Fruit fly (Drosophila melanogaster) whole organism, embryonic: ENCODE measurements around the gene RhoBTB.

Source experiments
- Abd-B ChIP-seq: fragments of 200-800 bp; sonication (Bioruptor generic); optimal IDR thresholded peaks from 2 replicates; lab custom pipeline; 2018; ENCODE audit warnings: missing biosample characterization, mild to moderate bottlenecking, missing genetic modification characterization, moderate library complexity
- Bdp1 ChIP-seq: fragments of 200-800 bp; sonication (Bioruptor generic); optimal IDR thresholded peaks from 3 replicates; lab custom pipeline; 2016; ENCODE audit warnings: missing biosample characterization, missing genetic modification characterization
- CG10654 ChIP-seq: fragments of 200-800 bp; sonication (Bioruptor generic); optimal IDR thresholded peaks from 2 replicates; lab custom pipeline; 2016; ENCODE audit warnings: missing biosample characterization, missing genetic modification characterization
- CG11085 ChIP-seq: fragments of 200-800 bp; sonication (Bioruptor generic); IDR thresholded peaks from 2 replicates; pipeline ENCODE4 v1.3.6; 2022; ENCODE audit warnings: missing biosample characterization, missing genetic modification characterization
- CG11723 ChIP-seq: fragments of 200-800 bp; sonication (Bioruptor generic); optimal IDR thresholded peaks from 2 replicates; lab custom pipeline; 2017; ENCODE audit warnings: missing biosample characterization, mild to moderate bottlenecking, missing genetic modification characterization
- CG15514 ChIP-seq: fragments of 200-800 bp; sonication (Bioruptor generic); optimal IDR thresholded peaks from 3 replicates; lab custom pipeline; 2017; ENCODE audit warnings: missing biosample characterization, missing genetic modification characterization, mild to moderate bottlenecking, moderate library complexity, missing genetic modification reagents
- CG2120 ChIP-seq: fragments of 200-800 bp; sonication (Bioruptor generic); optimal IDR thresholded peaks from 3 replicates; lab custom pipeline; 2016; ENCODE audit warnings: missing biosample characterization, missing genetic modification characterization
- CG2712 ChIP-seq: fragments of 200-800 bp; optimal IDR thresholded peaks from 3 replicates; lab custom pipeline; 2019; ENCODE audit warnings: missing biosample characterization, mild to moderate bottlenecking, missing genetic modification characterization, moderate library complexity
- CG34224 ChIP-seq: fragments of 200-800 bp; sonication (Bioruptor generic); IDR thresholded peaks from 3 replicates; pipeline ENCODE4 v1.3.6; 2022; ENCODE audit warnings: missing biosample characterization, missing genetic modification characterization; ENCODE audit not compliant: partially characterized antibody
- CG34422 ChIP-seq: fragments of 200-800 bp; sonication (Bioruptor generic); IDR thresholded peaks from 3 replicates; pipeline ENCODE4 v1.3.6; 2022; ENCODE audit warnings: missing biosample characterization, missing genetic modification characterization
- CG4730 ChIP-seq: fragments of 200-800 bp; sonication (Bioruptor generic); IDR thresholded peaks from 2 replicates; pipeline ENCODE4 v1.3.6; 2022; ENCODE audit warnings: missing biosample characterization, missing genetic modification characterization
- CG4820 ChIP-seq: fragments of 200-800 bp; sonication (Bioruptor generic); optimal IDR thresholded peaks from 3 replicates; lab custom pipeline; 2016; ENCODE audit warnings: missing biosample characterization, missing genetic modification characterization
- CG5953 ChIP-seq: fragments of 200-800 bp; sonication (Bioruptor generic); IDR thresholded peaks from 2 replicates; pipeline ENCODE4 v1.3.6; 2022; ENCODE audit warnings: missing biosample characterization, missing genetic modification characterization
- CG6689 ChIP-seq: fragments of 200-800 bp; sonication (Bioruptor generic); IDR thresholded peaks from 2 replicates; pipeline ENCODE4 v1.3.6; 2022; ENCODE audit warnings: missing biosample characterization, missing genetic modification characterization
- CG8924 ChIP-seq: fragments of 200-800 bp; optimal IDR thresholded peaks from 3 replicates; lab custom pipeline; 2019; ENCODE audit warnings: missing biosample characterization, mild to moderate bottlenecking, missing genetic modification characterization, moderate library complexity
- CrebB ChIP-seq: fragments of 200-800 bp; sonication (Bioruptor generic); optimal IDR thresholded peaks from 3 replicates; lab custom pipeline; 2018; ENCODE audit warnings: missing biosample characterization, mild to moderate bottlenecking, missing genetic modification characterization
- H2.0 ChIP-seq: fragments of 200-800 bp; sonication (Bioruptor generic); IDR thresholded peaks from 2 replicates; pipeline ENCODE4 v1.3.6; 2022; ENCODE audit warnings: missing biosample characterization, missing genetic modification characterization
- HHEX ChIP-seq: fragments of 200-800 bp; sonication (Bioruptor generic); optimal IDR thresholded peaks from 3 replicates; lab custom pipeline; 2017; ENCODE audit warnings: missing biosample characterization, mild to moderate bottlenecking, missing genetic modification characterization, missing genetic modification reagents
- Kr ChIP-seq: fragments of 200-800 bp; sonication (Bioruptor generic); optimal IDR thresholded peaks from 2 replicates; lab custom pipeline; 2017; ENCODE audit warnings: missing biosample characterization, mild to moderate bottlenecking, missing genetic modification characterization
- NK7.1 ChIP-seq: fragments of 200-800 bp; sonication (Bioruptor generic); optimal IDR thresholded peaks from 3 replicates; lab custom pipeline; 2016; ENCODE audit warnings: missing biosample characterization, missing genetic modification characterization
- Neu2 ChIP-seq: fragments of 200-800 bp; sonication (Bioruptor generic); optimal IDR thresholded peaks from 3 replicates; lab custom pipeline; 2016; ENCODE audit warnings: missing biosample characterization, missing genetic modification characterization, borderline replicate concordance
- Rx ChIP-seq: fragments of 200-800 bp; sonication (Bioruptor generic); IDR thresholded peaks from 2 replicates; pipeline ENCODE4 v1.3.6; 2022; ENCODE audit warnings: missing biosample characterization, missing genetic modification characterization
- Scr ChIP-seq: fragments of 200-800 bp; sonication (Bioruptor generic); IDR thresholded peaks from 2 replicates; pipeline ENCODE4 v1.3.6; 2022; ENCODE audit warnings: missing biosample characterization, missing genetic modification characterization; ENCODE audit not compliant: partially characterized antibody
- Sry-δ ChIP-seq: fragments of 200-800 bp; sonication (Bioruptor generic); optimal IDR thresholded peaks from 2 replicates; lab custom pipeline; 2016; ENCODE audit warnings: missing biosample characterization, missing genetic modification characterization
- Xrp1 ChIP-seq: fragments of 200-800 bp; sonication (Bioruptor generic); IDR thresholded peaks from 2 replicates; pipeline ENCODE4 v1.3.6; 2022; ENCODE audit warnings: missing biosample characterization, missing genetic modification characterization
- ab ChIP-seq: fragments of 200-800 bp; sonication (Bioruptor generic); optimal IDR thresholded peaks from 2 replicates; lab custom pipeline; 2016; ENCODE audit warnings: missing biosample characterization, missing genetic modification characterization
- ash1 ChIP-seq: fragments of 200-800 bp; sonication (Bioruptor generic); optimal IDR thresholded peaks from 2 replicates; lab custom pipeline; 2018; ENCODE audit warnings: missing biosample characterization, mild to moderate bottlenecking, missing genetic modification characterization
- bowl ChIP-seq: fragments of 200-800 bp; sonication (Bioruptor generic); IDR thresholded peaks from 2 replicates; pipeline ENCODE4 v1.3.6; 2022; ENCODE audit warnings: missing biosample characterization, missing genetic modification characterization
- cad ChIP-seq: fragments of >200 bp; optimal IDR thresholded peaks from 2 replicates; lab custom pipeline; 2017; ENCODE audit warnings: missing biosample characterization, missing genetic modification characterization
- cg ChIP-seq: fragments of 200-800 bp; sonication (Bioruptor generic); optimal IDR thresholded peaks from 3 replicates; lab custom pipeline; 2019; ENCODE audit warnings: missing biosample characterization, mild to moderate bottlenecking, missing genetic modification characterization, moderate library complexity
- ci ChIP-seq: fragments of 200-800 bp; sonication (Bioruptor generic); IDR thresholded peaks from 3 replicates; pipeline ENCODE4 v1.3.6; 2022; ENCODE audit warnings: missing biosample characterization, missing genetic modification characterization
- disco-r ChIP-seq: fragments of 200-800 bp; sonication (Bioruptor generic); optimal IDR thresholded peaks from 2 replicates; lab custom pipeline; 2016; ENCODE audit warnings: missing biosample characterization, missing genetic modification characterization
- emc ChIP-seq: fragments of 200-800 bp; sonication (Bioruptor generic); optimal IDR thresholded peaks from 2 replicates; lab custom pipeline; 2016; ENCODE audit warnings: missing biosample characterization, missing genetic modification characterization
- fd64A ChIP-seq: fragments of 200-800 bp; sonication (Bioruptor generic); optimal IDR thresholded peaks from 3 replicates; lab custom pipeline; 2018; ENCODE audit warnings: missing biosample characterization, mild to moderate bottlenecking, missing genetic modification characterization
- gfzf ChIP-seq: fragments of 200-800 bp; sonication (Bioruptor generic); optimal IDR thresholded peaks from 2 replicates; lab custom pipeline; 2016; ENCODE audit warnings: missing biosample characterization, mild to moderate bottlenecking, missing genetic modification characterization, moderate library complexity
- hb ChIP-seq: fragments of 200-800 bp; sonication (Bioruptor generic); IDR thresholded peaks from 3 replicates; pipeline ENCODE4 v1.3.6; 2022; ENCODE audit warnings: missing biosample characterization, missing genetic modification characterization; ENCODE audit not compliant: partially characterized antibody
- kni ChIP-seq: fragments of 200-800 bp; sonication (Bioruptor generic); optimal IDR thresholded peaks from 3 replicates; lab custom pipeline; 2017; ENCODE audit warnings: mild to moderate bottlenecking, missing biosample characterization, missing genetic modification reagents, missing genetic modification characterization
- lab ChIP-seq: fragments of 200-800 bp; sonication (Bioruptor generic); optimal IDR thresholded peaks from 3 replicates; lab custom pipeline; 2017; ENCODE audit warnings: missing biosample characterization, missing genetic modification characterization, mild to moderate bottlenecking, moderate library complexity, missing genetic modification reagents
- maf-S ChIP-seq: fragments of 200-800 bp; sonication (Bioruptor generic); optimal IDR thresholded peaks from 2 replicates; lab custom pipeline; 2016; ENCODE audit warnings: missing biosample characterization, missing genetic modification characterization
- onecut ChIP-seq: fragments of 200-800 bp; sonication (Bioruptor generic); IDR thresholded peaks from 2 replicates; pipeline ENCODE4 v1.3.6; 2022; ENCODE audit warnings: missing biosample characterization, missing genetic modification characterization
- pb ChIP-seq: fragments of 200-800 bp; sonication (Bioruptor generic); optimal IDR thresholded peaks from 3 replicates; lab custom pipeline; 2016; ENCODE audit warnings: missing biosample characterization, missing genetic modification characterization
- prd ChIP-seq, 3 experiments: fragments of >200 bp in 2 of 3; fragments of 200-800 bp in 1 of 3; sonication (Bioruptor generic) in 1 of 3; optimal IDR thresholded peaks in 2 of 3; IDR thresholded peaks in 1 of 3; 2 replicates in 2 of 3; 3 replicates in 1 of 3; pipeline versions ENCODE4 v1.3.6 to Lab custom; 2017 to 2022; ENCODE audit warnings: missing biosample characterization in 1 of 3, missing genetic modification characterization in 1 of 3
- sim ChIP-seq: fragments of 200-800 bp; sonication (Bioruptor generic); IDR thresholded peaks from 2 replicates; pipeline ENCODE4 v1.3.6; 2022; ENCODE audit warnings: missing biosample characterization, missing genetic modification characterization
- sqz ChIP-seq: fragments of 200-800 bp; sonication (Bioruptor generic); optimal IDR thresholded peaks from 3 replicates; lab custom pipeline; 2018; ENCODE audit warnings: missing biosample characterization, mild to moderate bottlenecking, missing genetic modification characterization
- trem ChIP-seq: fragments of 200-800 bp; optimal IDR thresholded peaks from 3 replicates; lab custom pipeline; 2019; ENCODE audit warnings: missing biosample characterization, mild to moderate bottlenecking, missing genetic modification characterization, moderate library complexity
- wek ChIP-seq: fragments of 200-800 bp; sonication (Bioruptor generic); optimal IDR thresholded peaks from 3 replicates; lab custom pipeline; 2018; ENCODE audit warnings: missing biosample characterization, mild to moderate bottlenecking, missing genetic modification characterization, moderate library complexity
- z ChIP-seq: fragments of 200-800 bp; sonication (Bioruptor generic); IDR thresholded peaks from 3 replicates; pipeline ENCODE4 v1.3.6; 2022; ENCODE audit warnings: missing biosample characterization, missing genetic modification characterization

The RhoBTB gene

dm6 chr3L:20398243-20399222 is 22.5 kb downstream of the RhoBTB start (continued):
- peak; percentile 88 for TF ChIP-seq lab
- TF ChIP-seq CrebB (tag; lab: Kevin White, UChicago): peak; percentile 71
- 0 out of 2 replicates have a peak, but pooled peaks have one; percentile 13 for TF ChIP-seq bowl (GFP tag; lab: Robert Waterston, UW)
- TF ChIP-seq H2.0 (GFP tag; lab: Robert Waterston, UW): peak; percentile 72
- peak; percentile 37 for TF ChIP-seq wek
- peak; percentile 92 for TF ChIP-seq CG8924
- TF ChIP-seq CG10654 (GFP tag; lab: Kevin White, UChicago): peak; percentile 71
- TF ChIP-seq CG4730 (GFP tag; lab: Robert Waterston, UW): peak; percentile 26; the same call in 1 of the 2 replicates
- peak; percentile 77 for TF ChIP-seq trem
- TF ChIP-seq onecut (GFP tag; lab: Robert Waterston, UW): peak; percentile 68
- TF ChIP-seq gfzf (GFP tag; lab: Kevin White, UChicago): no peak
- peak; percentile 90 for TF ChIP-seq CG2120
- peak; percentile 90 for TF ChIP-seq CG2712
- TF ChIP-seq Rx (GFP tag; lab: Robert Waterston, UW): peak; percentile 48; the same call in 1 of the 2 replicates
- no peak for TF ChIP-seq Kr (GFP tag; lab: Kevin White, UChicago)
- peak; percentile 48; the same call in 2 of the 3 replicates for TF ChIP-seq ci (GFP tag; lab: Robert Waterston, UW)
- TF ChIP-seq Bdp1: peak; percentile 63
- TF ChIP-seq cg: peak; percentile 51
- TF ChIP-seq CG11723 (GFP tag; lab: Kevin White, UChicago): peak; percentile 82
- peak; percentile 77 for TF ChIP-seq kni (GFP tag; lab: Kevin White, UChicago)
- peak; percentile 26 for TF ChIP-seq Sry-δ (GFP tag; lab: Kevin White, UChicago)
- no peak; the same call in 1 of the 2 replicates for TF ChIP-seq CG5953 (GFP tag; lab: Robert Waterston, UW)
- peak; percentile 72 for TF ChIP-seq disco-r (GFP tag; lab: Kevin White, UChicago)
- peak; percentile 85 for TF ChIP-seq HHEX (GFP tag; lab: Kevin White, UChicago)
- TF ChIP-seq emc (GFP tag; lab: Kevin White, UChicago): peak; percentile 39
- TF ChIP-seq maf-S: peak; percentile 66
- TF ChIP-seq CG34224: 0 out of 3 replicates have a peak, but pooled peaks have one; percentile 5
- TF ChIP-seq sim (GFP tag; lab: Robert Waterston, UW): no peak; the same call in 1 of the 2 replicates
- peak; percentile 55 for TF ChIP-seq CG15514 (GFP tag; lab: Kevin White, UChicago)
- TF ChIP-seq CG4820 (GFP tag; lab: Kevin White, UChicago): peak; percentile 74
- TF ChIP-seq ab (GFP tag; lab: Kevin White, UChicago): peak; percentile 62
- peak; percentile 70; the same call in 2 of the 3 replicates for TF ChIP-seq CG34422 (GFP tag; lab: Robert Waterston, UW)
- TF ChIP-seq CG6689: peak; percentile 84
- TF ChIP-seq ash1 (GFP tag; lab: Kevin White, UChicago): no peak
- TF ChIP-seq NK7.1 (GFP tag; lab: Kevin White, UChicago): peak; percentile 54
- no peak for TF ChIP-seq cad (GFP tag; lab: Kevin White, UChicago)
- peak; percentile 38 for TF ChIP-seq pb (GFP tag; lab: Kevin White, UChicago)
- TF ChIP-seq Xrp1 (GFP tag; lab: Robert Waterston, UW): peak; percentile 61
- TF ChIP-seq fd64A (GFP tag; lab: Kevin White, UChicago): peak; percentile 11
- no peak for TF ChIP-seq prd (optimal IDR thresholded peaks at IDR 0.05; lab: Kevin White, UChicago)
- TF ChIP-seq prd (GFP tag; IDR thresholded peaks at IDR 0.05; lab: Robert Waterston, UW): peak; percentile 81
- no peak for TF ChIP-seq z (GFP tag; lab: Robert Waterston, UW)
- peak; percentile 76 for TF ChIP-seq sqz (GFP tag; lab: Kevin White, UChicago)
- TF ChIP-seq Neu2: no peak
- no peak for TF ChIP-seq hb (GFP tag; lab: Robert Waterston, UW)
- TF ChIP-seq CG11085: no peak
- no peak for TF ChIP-seq Scr
- peak; percentile 69 for TF ChIP-seq Abd-B (GFP tag; lab: Kevin White, UChicago)
